Fruit fly (Drosophila melanogaster) S2 (cell line): ENCODE results near the gene Elo68alpha.
"Not testable (repeated sequence)": the region's sequence is repeated elsewhere in the genome, so short reads cannot be mapped to it uniquely, and the experiment has no call there.

Source experiments
- CG8478 ChIP-seq: fragments of >200 bp; optimal IDR thresholded peaks from 2 replicates; lab custom pipeline; 2018
- CTCF ChIP-seq, 2 experiments: fragments of >200 bp; optimal IDR thresholded peaks; 2 replicates each; lab custom pipeline; 2018

Gene Elo68alpha

DNA sequence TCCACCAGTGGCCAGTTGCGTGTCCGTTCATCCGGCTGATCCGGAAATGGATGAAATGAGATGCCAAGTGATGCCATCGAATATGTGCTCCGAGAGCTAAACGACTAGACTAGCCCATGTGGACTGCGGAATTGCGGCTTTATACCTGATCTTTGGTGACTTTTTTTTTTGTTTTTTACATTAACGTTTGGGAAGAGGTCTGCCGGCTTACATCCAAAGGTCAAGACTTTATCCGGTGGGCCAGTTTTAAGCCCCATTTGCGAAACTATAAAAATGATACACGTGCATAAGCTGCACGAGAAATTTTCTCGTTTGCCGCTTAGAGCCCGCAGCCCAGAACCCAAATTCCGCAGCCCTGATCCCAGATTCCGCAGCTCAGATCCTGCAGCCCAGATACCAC, at the start of gene Elo68alpha:
TSS of gene Elo68alpha (minus strand) at position 101 of the 400 bp plus-strand sequence.
- TF ChIP-seq CTCF (optimal IDR thresholded peaks at IDR 0.05; lab: Kevin White, UChicago) (no peak), CG8478 (lab: Kevin White, UChicago) (no peak)

dm6 chr3L:11150735-11151287, 48.0 kb upstream of the Elo68alpha start, which contains the start of gene CG6216:
CG6216 (minus strand) TSS chr3L:11150785.
- TF ChIP-seq CG8478 (lab: Kevin White, UChicago): no peak
- TF ChIP-seq CTCF (optimal IDR thresholded peaks at IDR 0.05; lab: Kevin White, UChicago): no peak

DNA sequence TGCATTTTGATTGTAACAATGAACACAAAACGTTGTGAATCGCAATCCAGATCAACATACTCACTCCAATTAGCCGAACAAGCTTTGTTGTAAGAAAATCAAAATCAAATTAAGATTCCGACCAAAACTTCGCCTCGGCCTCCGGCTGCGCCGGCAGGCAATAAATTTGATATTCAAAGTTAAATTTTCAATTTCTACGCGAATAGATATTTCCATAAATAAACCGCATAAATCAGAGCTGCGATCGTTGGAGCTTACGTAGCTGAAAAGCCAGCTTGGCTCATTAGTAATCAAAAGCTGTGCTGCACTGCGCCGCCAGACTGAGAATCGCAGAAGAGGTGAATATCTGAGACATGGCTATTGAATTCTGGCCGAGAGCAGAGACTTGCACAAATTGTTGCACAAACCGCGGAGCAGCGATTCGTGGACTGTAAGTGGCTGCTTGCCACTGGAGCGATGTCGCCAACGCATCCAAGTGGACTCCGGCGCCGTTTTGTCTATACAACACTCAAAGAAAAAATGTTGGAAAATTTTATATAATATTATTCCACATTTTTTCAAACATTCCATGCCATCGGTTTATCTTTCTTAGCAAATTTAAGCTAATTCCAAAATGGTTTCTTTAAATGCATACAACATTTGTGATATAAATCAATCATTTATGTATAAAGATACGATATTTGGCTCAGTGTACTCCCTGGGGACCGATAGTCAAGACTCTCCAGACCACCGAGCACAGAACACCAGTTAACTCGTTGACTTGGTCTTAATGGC, 45.8 kb upstream of the Elo68alpha start:
- TF ChIP-seq CG8478 (lab: Kevin White, UChicago): no peak
- no peak for TF ChIP-seq CTCF (optimal IDR thresholded peaks at IDR 0.05; lab: Kevin White, UChicago)

DNA sequence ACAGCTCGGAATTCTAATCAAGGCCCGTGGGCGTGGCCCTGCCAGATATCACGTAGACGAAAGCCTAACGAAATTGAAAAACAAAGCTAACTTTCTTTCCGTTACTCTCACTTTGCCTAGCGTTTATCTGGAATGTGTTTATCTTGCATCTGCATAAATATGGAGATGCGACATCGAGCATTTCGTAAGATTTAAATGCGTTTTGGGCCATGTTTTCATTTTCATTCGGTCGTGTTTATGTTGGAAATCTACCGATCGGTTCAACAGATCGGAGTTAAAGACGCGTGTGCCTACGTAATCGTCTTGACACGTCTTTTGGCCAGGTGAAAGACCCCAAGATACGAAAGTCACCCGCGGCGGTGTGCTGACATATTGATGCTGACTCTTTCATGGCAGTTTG, 44.8 kb upstream of the Elo68alpha start:
- no peak for TF ChIP-seq CG8478 (lab: Kevin White, UChicago)
- TF ChIP-seq CTCF (optimal IDR thresholded peaks at IDR 0.05; lab: Kevin White, UChicago): no peak

DNA sequence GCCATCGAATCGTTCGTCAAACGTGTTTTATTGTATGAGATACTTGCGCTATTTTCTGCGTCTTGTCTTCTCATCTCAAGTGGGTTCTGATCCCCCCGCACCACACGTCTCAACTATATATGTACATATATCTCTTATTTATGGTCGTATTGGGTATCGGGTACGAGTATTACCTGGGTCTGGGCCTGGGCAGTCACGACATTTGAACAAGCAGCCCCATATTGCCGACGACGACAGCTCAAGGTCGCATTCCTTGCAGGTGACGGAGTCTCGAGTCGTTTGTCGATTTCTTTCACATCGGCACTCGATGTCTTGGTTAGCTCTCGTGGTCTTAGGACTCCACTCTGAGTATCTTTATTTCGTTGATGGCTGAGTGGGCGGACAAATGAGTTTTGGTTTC, 42.2 kb upstream of the Elo68alpha start:
- TF ChIP-seq CG8478 (lab: Kevin White, UChicago): no peak
- no peak for TF ChIP-seq CTCF (optimal IDR thresholded peaks at IDR 0.05; lab: Kevin White, UChicago)

DNA sequence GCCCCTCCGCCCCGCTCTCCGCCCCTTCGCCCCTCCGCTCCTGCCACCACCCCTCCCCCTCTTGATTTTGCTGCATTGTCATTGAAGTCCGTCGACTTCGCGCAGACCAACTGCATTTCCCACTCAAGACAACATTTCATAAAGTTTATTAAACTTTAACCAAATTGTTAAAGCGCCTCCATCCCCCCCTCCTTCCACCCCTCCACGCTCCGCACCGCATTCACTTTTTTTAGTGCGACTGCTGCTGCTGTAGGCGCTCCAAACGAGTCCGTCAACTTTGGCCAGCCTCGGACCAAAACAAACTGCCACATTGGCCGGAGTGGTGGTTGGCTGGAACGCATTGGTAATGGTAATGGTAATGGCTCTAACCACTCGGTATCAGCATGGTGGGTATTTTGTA, 36.0 kb upstream of the Elo68alpha start:
- TF ChIP-seq CTCF (optimal IDR thresholded peaks at IDR 0.05; lab: Kevin White, UChicago) (no peak), CG8478 (lab: Kevin White, UChicago) (no peak)

dm6 chr3L:11136349-11136748, 33.5 kb upstream of the Elo68alpha start:
- TF ChIP-seq CG8478 (lab: Kevin White, UChicago) (no peak), CTCF (optimal IDR thresholded peaks at IDR 0.05; lab: Kevin White, UChicago) (no peak)

DNA sequence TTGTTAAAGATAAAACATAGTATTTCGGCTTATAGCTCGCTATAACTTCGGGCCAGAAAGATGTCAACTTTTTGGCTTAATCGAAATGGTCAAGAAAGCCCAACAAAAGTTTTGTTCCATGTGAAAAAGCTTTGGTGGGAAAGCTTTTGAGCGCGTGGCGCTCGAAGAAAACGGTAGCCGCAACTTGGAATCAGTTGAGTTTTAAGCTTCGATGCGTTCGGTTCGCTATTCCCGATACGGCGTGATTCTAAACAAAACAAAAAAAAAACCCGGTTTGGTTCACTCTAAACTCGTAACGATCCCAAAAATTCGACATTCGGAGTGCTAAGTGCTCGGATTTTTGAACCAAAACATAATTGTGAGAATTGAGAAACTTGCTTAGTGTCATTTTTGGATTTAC, 33.0 kb upstream of the Elo68alpha start, which contains the start of gene IRSp53:
TSS of gene IRSp53 (plus strand) at position 204 of the 400 bp plus-strand sequence.
- no peak for TF ChIP-seq CTCF (optimal IDR thresholded peaks at IDR 0.05; lab: Kevin White, UChicago)
- TF ChIP-seq CG8478 (lab: Kevin White, UChicago): no peak

DNA sequence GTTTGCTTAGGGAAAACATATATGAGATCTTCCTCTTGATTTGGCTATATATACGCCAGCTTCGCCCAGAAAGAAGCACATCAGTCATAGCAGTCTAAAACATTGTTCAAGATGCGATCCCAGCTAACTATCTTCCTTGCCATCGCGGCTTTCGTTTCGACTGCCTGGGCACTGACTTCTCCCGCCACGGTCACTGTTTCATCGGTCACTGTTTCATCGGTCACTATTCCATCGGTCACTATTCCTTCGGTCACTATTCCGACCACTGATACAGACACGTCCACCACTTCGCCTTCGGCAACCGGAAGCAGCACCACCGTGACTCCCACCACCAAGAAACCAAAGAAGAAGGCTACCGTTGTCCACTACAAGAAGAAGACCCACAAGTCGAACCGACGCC, 32.1 kb upstream of the Elo68alpha start, which contains the start of gene CG14143:
TSS of gene CG14143 (plus strand) at position 102 of the 400 bp plus-strand sequence.
- TF ChIP-seq CG8478 (lab: Kevin White, UChicago); CTCF (optimal IDR thresholded peaks at IDR 0.05; lab: Kevin White, UChicago): not testable (repeated sequence)

DNA sequence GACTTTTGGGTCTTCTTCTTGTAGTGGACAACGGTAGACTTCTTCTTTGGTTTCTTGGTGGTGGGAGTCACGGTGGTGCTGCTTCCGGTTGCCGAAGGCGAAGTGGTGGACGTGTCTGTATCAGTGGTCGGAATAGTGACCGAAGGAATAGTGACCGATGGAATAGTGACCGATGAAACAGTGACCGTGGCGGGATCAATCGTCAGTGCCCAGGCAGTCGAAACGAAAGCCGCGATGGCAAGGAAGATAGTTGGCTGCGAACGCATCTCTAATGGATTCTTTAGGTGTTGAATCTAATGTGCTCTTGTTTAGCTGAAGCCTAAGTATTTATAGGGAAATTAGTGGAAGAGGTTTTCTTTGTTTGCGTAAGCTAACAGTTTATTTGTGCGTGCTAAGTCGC, 29.2 kb upstream of the Elo68alpha start, which contains the start of gene CG32074:
TSS of gene CG32074 (minus strand) at position 268 of the 400 bp plus-strand sequence.
- TF ChIP-seq CTCF (optimal IDR thresholded peaks at IDR 0.05; lab: Kevin White, UChicago); CG8478 (lab: Kevin White, UChicago): not testable (repeated sequence)

- TF ChIP-seq CG8478 (lab: Kevin White, UChicago) (no peak), CTCF (optimal IDR thresholded peaks at IDR 0.05; lab: Kevin White, UChicago) (no peak)
Observed at dm6 chr3L:11130535-11130934, 27.7 kb upstream of the Elo68alpha start, which contains the start of gene nol. nol (plus strand) TSS chr3L:11130835.

dm6 chr3L:11125636-11126532, 23.1 kb upstream of the Elo68alpha start:
- TF ChIP-seq CTCF (optimal IDR thresholded peaks at IDR 0.05; lab: Kevin White, UChicago) (no peak), CG8478 (lab: Kevin White, UChicago) (no peak)

DNA sequence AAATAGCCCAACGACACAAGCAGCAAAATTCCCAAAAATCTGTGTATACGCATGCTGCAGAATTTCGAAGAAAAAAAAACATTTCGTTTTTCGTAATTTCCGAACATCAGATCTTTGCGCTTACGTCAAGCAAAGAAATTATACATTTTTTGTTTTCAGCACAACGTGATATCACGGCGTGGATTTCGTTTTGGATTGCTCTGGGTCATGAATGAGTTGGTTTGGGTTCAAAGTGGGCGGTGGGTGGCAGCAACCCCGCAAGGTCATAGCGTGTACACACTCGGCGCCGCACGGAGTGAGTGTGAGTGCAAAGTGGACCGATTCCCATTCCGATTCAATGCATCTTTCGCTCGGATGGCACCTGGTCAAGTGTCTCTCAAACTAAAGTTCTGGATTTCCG, 22.0 kb upstream of the Elo68alpha start:
- TF ChIP-seq CG8478 (lab: Kevin White, UChicago) (no peak), CTCF (optimal IDR thresholded peaks at IDR 0.05; lab: Kevin White, UChicago) (no peak)

DNA sequence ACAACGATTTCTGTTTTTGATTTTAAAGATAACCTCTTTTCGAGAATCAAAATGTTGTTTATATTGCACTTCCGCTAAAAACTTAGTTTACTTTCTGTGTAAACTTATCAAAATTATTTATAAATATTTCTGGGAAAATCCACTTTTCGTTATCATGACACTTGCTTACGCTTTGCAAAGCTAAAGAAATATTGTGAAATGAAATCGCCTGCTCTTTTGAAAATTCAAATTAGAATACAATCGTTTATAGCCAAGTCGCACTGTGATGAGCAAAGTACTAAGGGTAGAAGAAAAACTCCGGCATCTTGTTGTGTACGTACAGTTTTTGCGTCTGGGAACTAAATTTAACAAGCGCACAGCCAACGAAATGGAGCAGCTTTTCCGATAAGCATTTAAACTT, 21.6 kb upstream of the Elo68alpha start:
- TF ChIP-seq CTCF (optimal IDR thresholded peaks at IDR 0.05; lab: Kevin White, UChicago) (no peak), CG8478 (lab: Kevin White, UChicago) (no peak)
